Fruit fly (Drosophila melanogaster): ENCODE data around the gene CG10324.

CG10324 gene

DNA sequence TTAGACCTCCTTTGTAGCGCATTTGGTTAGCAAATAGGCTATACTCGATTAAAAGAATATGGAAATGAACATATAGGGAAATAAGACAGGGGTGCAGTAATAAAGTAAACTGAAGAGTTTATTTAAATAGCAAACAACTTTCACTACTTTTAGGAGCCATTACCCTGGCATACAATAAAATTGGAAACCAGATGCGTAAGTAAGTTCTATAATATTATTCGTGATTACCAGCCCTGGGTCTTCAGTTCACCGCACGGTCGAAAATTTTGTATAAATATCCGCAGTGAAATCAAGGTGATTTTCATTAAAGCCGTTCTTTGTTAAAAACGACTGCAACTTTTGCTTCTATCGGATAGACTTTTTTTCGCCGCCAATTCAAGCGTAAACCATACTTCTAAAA, 31.8 kb downstream of the CG10324 start, which contains the start of gene CG17562:
Gene CG17562 (plus strand): TSS at position 301 of the 400 bp plus-strand sequence.
- TF ChIP-seq Hr78 (GFP tag; optimal IDR thresholded peaks at IDR 0.05): no peak
- TF ChIP-seq Mio (GFP tag; optimal IDR thresholded peaks at IDR 0.05): no peak
- TF ChIP-seq woc (GFP tag; optimal IDR thresholded peaks at IDR 0.05): no peak
- no peak for TF ChIP-seq ey (GFP tag; optimal IDR thresholded peaks at IDR 0.05)
- no peak for TF ChIP-seq CG32264 (GFP tag; optimal IDR thresholded peaks at IDR 0.05)
- no peak for TF ChIP-seq Abd-B (GFP tag; optimal IDR thresholded peaks at IDR 0.05)
- no peak for TF ChIP-seq tai (GFP tag; optimal IDR thresholded peaks at IDR 0.05)
- TF ChIP-seq brk (GFP tag; optimal IDR thresholded peaks at IDR 0.05): no peak
- TF ChIP-seq br (GFP tag; optimal IDR thresholded peaks at IDR 0.05): no peak
- TF ChIP-seq fru (GFP tag; optimal IDR thresholded peaks at IDR 0.05): no peak
- no peak for TF ChIP-seq pan (optimal IDR thresholded peaks at IDR 0.05)
- no peak for TF ChIP-seq CG9705 (GFP tag; optimal IDR thresholded peaks at IDR 0.05)
- TF ChIP-seq CrebA (GFP tag; optimal IDR thresholded peaks at IDR 0.05; ENCODE audit: borderline replicate concordance): no peak
- TF ChIP-seq jim (GFP tag; optimal IDR thresholded peaks at IDR 0.05): no peak
- no peak for TF ChIP-seq Rel (GFP tag; optimal IDR thresholded peaks at IDR 0.05)
- TF ChIP-seq Rel (tag; optimal IDR thresholded peaks at IDR 0.05): no peak
- no peak for TF ChIP-seq dmrt93B (GFP tag; optimal IDR thresholded peaks at IDR 0.05)
- no peak for TF ChIP-seq foxo (GFP tag; optimal IDR thresholded peaks at IDR 0.05)
- TF ChIP-seq OdsH (GFP tag; optimal IDR thresholded peaks at IDR 0.05): no peak

DNA sequence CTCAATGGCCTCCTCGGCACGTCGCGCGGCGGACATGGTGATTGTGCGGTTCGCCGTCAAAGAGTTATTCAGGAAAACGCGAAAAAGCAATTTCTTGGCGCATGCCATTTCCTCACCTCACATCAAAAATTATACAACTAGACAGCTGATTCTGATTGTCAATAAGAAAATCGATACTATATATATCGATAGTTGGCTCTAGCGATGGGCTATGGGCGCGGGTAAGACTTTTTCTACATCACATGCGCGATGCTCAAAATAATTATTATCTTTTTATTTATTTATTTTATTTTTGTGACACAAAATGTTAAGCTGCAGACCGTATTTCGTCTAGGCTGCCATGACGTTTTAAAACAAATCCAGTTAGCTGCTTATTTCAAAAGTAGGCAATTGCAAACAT, 32.6 kb downstream of the CG10324 start, which contains the start of gene CG10340:
Gene CG10340 (minus strand): TSS at position 151 of the 400 bp plus-strand sequence.
- no peak for TF ChIP-seq Abd-B (GFP tag; optimal IDR thresholded peaks at IDR 0.05)
- peak; percentile 34 for TF ChIP-seq Hr83 (GFP tag; optimal IDR thresholded peaks at IDR 0.05; ENCODE audit: poor library complexity, severe bottlenecking)

DNA sequence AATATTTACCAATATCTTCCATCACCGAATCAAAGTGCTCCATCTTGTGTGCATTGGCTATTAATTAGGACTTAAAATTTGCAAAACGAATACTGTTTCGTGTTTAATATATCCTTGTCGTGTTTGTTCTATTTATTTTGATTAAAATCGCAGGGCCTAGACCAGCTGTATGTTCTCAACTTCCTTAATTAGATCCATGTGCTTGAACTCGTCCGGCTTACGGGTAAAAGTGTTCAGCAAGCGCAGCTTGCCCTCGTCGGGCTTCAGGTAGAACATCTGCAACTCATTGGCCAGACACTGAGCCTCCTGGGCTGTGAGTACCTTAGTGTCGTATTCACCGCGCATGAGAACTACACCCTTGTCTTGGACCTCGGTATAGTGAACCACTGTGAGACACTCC, 33.5 kb downstream of the CG10324 start, which contains the start of gene CG12783:
Gene CG12783 (minus strand): TSS at position 101 of the 400 bp plus-strand sequence.
- TF ChIP-seq Abd-B (GFP tag; optimal IDR thresholded peaks at IDR 0.05) (no peak), pan (optimal IDR thresholded peaks at IDR 0.05) (no peak), dl (GFP tag; optimal IDR thresholded peaks at IDR 0.05; ENCODE audit: insufficient read depth in 1 of 2, partially characterized antibody in 2 of 2) (no peak), CG32264 (GFP tag; optimal IDR thresholded peaks at IDR 0.05) (no peak), dsf (GFP tag; optimal IDR thresholded peaks at IDR 0.05; ENCODE audit: borderline replicate concordance) (no peak), Dfd (GFP tag; optimal IDR thresholded peaks at IDR 0.05) (no peak), Vsx2 (GFP tag; optimal IDR thresholded peaks at IDR 0.05; ENCODE audit: partially characterized antibody) (no peak), Hr78 (GFP tag; optimal IDR thresholded peaks at IDR 0.05) (no peak), h (GFP tag; optimal IDR thresholded peaks at IDR 0.05) (no peak)

DNA sequence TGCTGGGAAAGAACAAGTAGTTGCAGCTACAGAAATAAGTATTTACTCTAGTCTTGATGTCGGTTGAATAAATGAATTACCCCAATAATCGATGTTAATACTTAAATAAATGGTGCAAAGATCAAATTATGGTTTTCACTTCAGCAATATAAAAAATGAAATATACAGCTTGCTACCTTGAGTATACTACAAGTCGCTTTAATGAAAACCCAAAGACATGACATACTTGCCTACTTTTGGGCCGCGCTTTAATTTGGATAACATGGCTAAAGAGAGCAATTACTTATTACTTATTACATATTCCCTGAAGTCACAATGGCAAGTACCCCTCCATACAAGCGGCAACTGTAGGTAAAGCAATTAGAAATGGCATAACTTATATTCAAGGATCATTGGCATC, 35.6 kb downstream of the CG10324 start:
- TF ChIP-seq Dfd (GFP tag; optimal IDR thresholded peaks at IDR 0.05) (no peak), N (GFP tag; optimal IDR thresholded peaks at IDR 0.05) (peak; percentile 59), fru (GFP tag; optimal IDR thresholded peaks at IDR 0.05) (peak; percentile 49), CG9705 (GFP tag; optimal IDR thresholded peaks at IDR 0.05) (no peak), Myc (optimal IDR thresholded peaks at IDR 0.05) (peak; percentile 42), Abd-B (GFP tag; optimal IDR thresholded peaks at IDR 0.05) (no peak), dmrt93B (GFP tag; optimal IDR thresholded peaks at IDR 0.05) (no peak)

- TF ChIP-seq GATAd (GFP tag; optimal IDR thresholded peaks at IDR 0.05) (no peak), Sp1 (GFP tag; optimal IDR thresholded peaks at IDR 0.05) (no peak), N (GFP tag; optimal IDR thresholded peaks at IDR 0.05) (no peak), foxo (GFP tag; optimal IDR thresholded peaks at IDR 0.05) (no peak), dmrt93B (GFP tag; optimal IDR thresholded peaks at IDR 0.05) (no peak), h (GFP tag; optimal IDR thresholded peaks at IDR 0.05) (no peak), psq (GFP tag; optimal IDR thresholded peaks at IDR 0.05) (no peak), br (GFP tag; optimal IDR thresholded peaks at IDR 0.05) (no peak), Rel (GFP tag; optimal IDR thresholded peaks at IDR 0.05) (no peak), Rel (tag; optimal IDR thresholded peaks at IDR 0.05) (no peak), brk (GFP tag; optimal IDR thresholded peaks at IDR 0.05) (no peak), tai (GFP tag; optimal IDR thresholded peaks at IDR 0.05) (no peak), lola (GFP tag; optimal IDR thresholded peaks at IDR 0.05) (no peak), OdsH (GFP tag; optimal IDR thresholded peaks at IDR 0.05) (no peak), CG9705 (GFP tag; optimal IDR thresholded peaks at IDR 0.05) (no peak), jim (GFP tag; optimal IDR thresholded peaks at IDR 0.05) (no peak), rgr (GFP tag; optimal IDR thresholded peaks at IDR 0.05) (no peak), Hr78 (GFP tag; optimal IDR thresholded peaks at IDR 0.05) (no peak), Hnf4 (GFP tag; optimal IDR thresholded peaks at IDR 0.05) (no peak), fru (GFP tag; optimal IDR thresholded peaks at IDR 0.05) (no peak)
Observed at dm6 chr3R:16608920-16609319, 37.9 kb downstream of the CG10324 start, which contains the start of gene NPF. NPF (plus strand) TSS chr3R:16609220.

All from whole organism, wandering third instar larva.